Fruit fly (Drosophila melanogaster) S2 (cell line): ENCODE data around the gene frc.
A peak's percentile ranks its signal among the peaks of the same experiment; 100 is the strongest.

Source experiments
- CG8478 ChIP-seq: fragments of >200 bp; optimal IDR thresholded peaks from 2 replicates; lab custom pipeline; 2018
- CTCF ChIP-seq, 2 experiments: fragments of >200 bp; optimal IDR thresholded peaks; 2 replicates each; lab custom pipeline; 2018

The frc gene

dm6 chr3L:17432947-17433346, at the start of gene frc:
Gene frc, minus strand, starts transcription at chr3L:17433190.
- TF ChIP-seq CTCF (optimal IDR thresholded peaks at IDR 0.05; lab: Kevin White, UChicago) (no peak), CG8478 (lab: Kevin White, UChicago) (no peak)

dm6 chr3L:17478826-17479225, 45.8 kb upstream of the frc start, which contains the start of the genes CG13733 and qjt:
Gene CG13733, minus strand, starts transcription at chr3L:17478926.
Gene qjt, plus strand, starts transcription at chr3L:17479096.
- TF ChIP-seq CTCF (optimal IDR thresholded peaks at IDR 0.05; lab: Kevin White, UChicago) = no peak
- TF ChIP-seq CG8478 (lab: Kevin White, UChicago) = no peak

dm6 chr3L:17476496-17476895, 43.5 kb upstream of the frc start:
- TF ChIP-seq CG8478 (lab: Kevin White, UChicago) = no peak
- TF ChIP-seq CTCF (optimal IDR thresholded peaks at IDR 0.05; lab: Kevin White, UChicago) = no peak

- TF ChIP-seq CTCF (optimal IDR thresholded peaks at IDR 0.05; lab: Kevin White, UChicago) = peak in 1 of 2 experiments; percentile 18
- no peak for TF ChIP-seq CG8478 (lab: Kevin White, UChicago)
These were observed 43.0 kb upstream of the frc start, which contains the start of gene CG34250 for dm6 chr3L:17475979-17476393. Gene CG34250, plus strand, starts transcription at chr3L:17476222.

dm6 chr3L:17474711-17475451, 41.9 kb upstream of the frc start, which contains the start of the genes UQCR-Q and CG46525:
Gene UQCR-Q, plus strand, starts transcription at chr3L:17474761.
Gene CG46525, plus strand, starts transcription at chr3L:17475220.
- TF ChIP-seq CG8478 (lab: Kevin White, UChicago) (no peak), CTCF (optimal IDR thresholded peaks at IDR 0.05; lab: Kevin White, UChicago) (peak; percentile 61 to 71)

- no peak for TF ChIP-seq CTCF (optimal IDR thresholded peaks at IDR 0.05; lab: Kevin White, UChicago)
- no peak for TF ChIP-seq CG8478 (lab: Kevin White, UChicago)
These were observed 40.9 kb upstream of the frc start for dm6 chr3L:17473889-17474288.

dm6 chr3L:17470110-17470509, 37.1 kb upstream of the frc start, which contains the start of gene SecCl:
Gene SecCl, plus strand, starts transcription at chr3L:17470127.
- peak; percentile 60 to 67 for TF ChIP-seq CTCF (optimal IDR thresholded peaks at IDR 0.05; lab: Kevin White, UChicago)
- TF ChIP-seq CG8478 (lab: Kevin White, UChicago) = no peak

- no peak for TF ChIP-seq CG8478 (lab: Kevin White, UChicago)
- TF ChIP-seq CTCF (optimal IDR thresholded peaks at IDR 0.05; lab: Kevin White, UChicago) = peak in 1 of 2 experiments; percentile 61
These were observed 32.8 kb upstream of the frc start, which contains the start of gene QIL1 for dm6 chr3L:17465804-17466203. Gene QIL1, plus strand, starts transcription at chr3L:17465945.

- no peak for TF ChIP-seq CTCF (optimal IDR thresholded peaks at IDR 0.05; lab: Kevin White, UChicago)
- no peak for TF ChIP-seq CG8478 (lab: Kevin White, UChicago)
These were observed 29.5 kb upstream of the frc start for dm6 chr3L:17462474-17462873.

dm6 chr3L:17461369-17462012, 28.5 kb upstream of the frc start:
- no peak for TF ChIP-seq CG8478 (lab: Kevin White, UChicago)

dm6 chr3L:17458856-17459518, 26.0 kb upstream of the frc start:
- TF ChIP-seq CTCF (optimal IDR thresholded peaks at IDR 0.05; lab: Kevin White, UChicago) (no peak), CG8478 (lab: Kevin White, UChicago) (no peak)

dm6 chr3L:17457695-17458242, 24.8 kb upstream of the frc start:
- TF ChIP-seq CG8478 (lab: Kevin White, UChicago) = no peak
- TF ChIP-seq CTCF (optimal IDR thresholded peaks at IDR 0.05; lab: Kevin White, UChicago) = no peak

- TF ChIP-seq CG8478 (lab: Kevin White, UChicago) (no peak), CTCF (optimal IDR thresholded peaks at IDR 0.05; lab: Kevin White, UChicago) (no peak)
These were observed 14.9 kb upstream of the frc start for dm6 chr3L:17447881-17448280.
